Worm (Caenorhabditis elegans) whole organism, L3 larva: ENCODE results near the gene mfsd-6.

Experiments used
- ZK546.5 ChIP-seq: sonication (generic microtip); optimal IDR thresholded peaks from 2 replicates; lab custom pipeline; 2017; ENCODE audit warnings: missing biosample characterization, missing genetic modification characterization
- nhr-12 ChIP-seq: fragments of 150-350 bp; optimal IDR thresholded peaks from 2 replicates; lab custom pipeline; 2014; ENCODE audit warnings: missing biosample characterization, missing genetic modification characterization
- sea-2 ChIP-seq: fragments of 150-350 bp; sonication (generic microtip); optimal IDR thresholded peaks from 4 replicates; lab custom pipeline; 2014; ENCODE audit warnings: missing biosample characterization, missing genetic modification reagents, missing genetic modification characterization

ce11 chrIII:7582885-7583284 lies 3.7 kb upstream of the mfsd-6 start, which contains the start of gene R13A5.10:
- TF ChIP-seq nhr-12 (tag; lab: Kevin White, UChicago) = no peak
- no peak for TF ChIP-seq sea-2 (GFP tag; lab: Kevin White, UChicago)
- no peak for TF ChIP-seq ZK546.5
